Comparison of ENCODE assay signal across 2 worm cellular contexts in genomic region chrIII:11991654-11992292, ce11.
TF ChIP-seq lines count a peak whose summit lies in the region.

No protein-coding gene starts in this region.

TF ChIP-seq in whole organism, L4 larva, 104 proteins besides CTCF, POLR2A, EP300 and RAD21:
- peak; percentile 82 for TF ChIP-seq set-16 (GFP tag; IDR thresholded peaks at IDR 0.05; lab: Robert Waterston, UW)
- no peak for TF ChIP-seq mdt-29 (GFP tag; IDR thresholded peaks at IDR 0.05; lab: Robert Waterston, UW)
- peak in 1 of 2 experiments; percentile 94 for TF ChIP-seq unc-62 (GFP tag; optimal IDR thresholded peaks at IDR 0.05 in 1 of 2; lab: Kevin White, UChicago)
- no peak for TF ChIP-seq unc-62 (tag; optimal IDR thresholded peaks at IDR 0.05; lab: Kevin White, UChicago)
- TF ChIP-seq nhr-28 (tag; optimal IDR thresholded peaks at IDR 0.05; lab: Kevin White, UChicago), result no peak

TF ChIP-seq in whole organism, young adult, 124 proteins besides CTCF, POLR2A, EP300 and RAD21:
- peak; percentile 81 for TF ChIP-seq zfh-2 (GFP tag; conservative IDR thresholded peaks at IDR 0.05; lab: Robert Waterston, UW)
- TF ChIP-seq egl-18 (GFP tag; IDR thresholded peaks at IDR 0.05; lab: Robert Waterston, UW), result no peak
- TF ChIP-seq egrh-3 (GFP tag; IDR thresholded peaks at IDR 0.05; lab: Robert Waterston, UW), result peak; percentile 13; the same call in 1 of the 2 replicates
